Worm (Caenorhabditis elegans) whole organism, mixed stage, embryonic: ENCODE measurements around the gene rad-23.

ENCODE experiments used
- nhr-12 ChIP-seq: fragments of 150-350 bp; optimal IDR thresholded peaks from 2 replicates; lab custom pipeline; 2014; ENCODE audit warnings: missing biosample characterization, missing genetic modification characterization
- nhr-28 ChIP-seq: fragments of 150-350 bp; optimal IDR thresholded peaks from 2 replicates; lab custom pipeline; 2014; ENCODE audit warnings: missing biosample characterization, missing genetic modification characterization

ce11 chrII:11690868-11691267 is 38.3 kb upstream of the rad-23 start:
- TF ChIP-seq nhr-28 (tag; lab: Kevin White, UChicago), result no peak
- TF ChIP-seq nhr-12, result no peak
